Fruit fly (Drosophila melanogaster) whole organism, larva: ENCODE measurements around the gene Neu2.

ENCODE experiments used
- noc ChIP-seq: fragments of 200-800 bp; sonication (Bioruptor generic); optimal IDR thresholded peaks from 3 replicates; lab custom pipeline; 2019; ENCODE audit warnings: missing biosample characterization, mild to moderate bottlenecking, missing genetic modification characterization, moderate library complexity

The Neu2 gene

dm6 chr3L:21464240-21464639 lies 26.1 kb downstream of the Neu2 start:
- TF ChIP-seq noc, result no peak

- no peak for TF ChIP-seq noc
These were observed 27.5 kb downstream of the Neu2 start for dm6 chr3L:21462860-21463259.

dm6 chr3L:21460149-21460873 lies 30.1 kb downstream of the Neu2 start:
- TF ChIP-seq noc, result no peak

- no peak for TF ChIP-seq noc
These were observed 31.6 kb downstream of the Neu2 start for dm6 chr3L:21458736-21459135.

- no peak for TF ChIP-seq noc
These were observed 35.2 kb downstream of the Neu2 start for dm6 chr3L:21455196-21455595.

- no peak for TF ChIP-seq noc
These were observed 36.8 kb downstream of the Neu2 start for dm6 chr3L:21453623-21454022.

dm6 chr3L:21450486-21450885 lies 39.9 kb downstream of the Neu2 start:
- no peak for TF ChIP-seq noc

- TF ChIP-seq noc, result no peak
These were observed 41.0 kb downstream of the Neu2 start for dm6 chr3L:21449336-21449735.

- no peak for TF ChIP-seq noc
These were observed 44.7 kb downstream of the Neu2 start, which contains the start of gene Syx7 for dm6 chr3L:21445704-21446103. Gene Syx7 (plus strand): TSS chr3L:21445834.

- TF ChIP-seq noc, result no peak
These were observed 45.7 kb downstream of the Neu2 start, which contains the start of gene Alp1 for dm6 chr3L:21444719-21445118. Gene Alp1 (minus strand): TSS chr3L:21444819.

- no peak for TF ChIP-seq noc
These were observed 49.1 kb downstream of the Neu2 start, which contains the start of gene CG5664 for dm6 chr3L:21441216-21441813. Gene CG5664 (minus strand): TSS chr3L:21441363.

- no peak for TF ChIP-seq noc
These were observed 54.3 kb downstream of the Neu2 start for dm6 chr3L:21436089-21436488.
